Worm (Caenorhabditis elegans): ENCODE results near the gene pezo-1.

pezo-1 gene

DNA sequence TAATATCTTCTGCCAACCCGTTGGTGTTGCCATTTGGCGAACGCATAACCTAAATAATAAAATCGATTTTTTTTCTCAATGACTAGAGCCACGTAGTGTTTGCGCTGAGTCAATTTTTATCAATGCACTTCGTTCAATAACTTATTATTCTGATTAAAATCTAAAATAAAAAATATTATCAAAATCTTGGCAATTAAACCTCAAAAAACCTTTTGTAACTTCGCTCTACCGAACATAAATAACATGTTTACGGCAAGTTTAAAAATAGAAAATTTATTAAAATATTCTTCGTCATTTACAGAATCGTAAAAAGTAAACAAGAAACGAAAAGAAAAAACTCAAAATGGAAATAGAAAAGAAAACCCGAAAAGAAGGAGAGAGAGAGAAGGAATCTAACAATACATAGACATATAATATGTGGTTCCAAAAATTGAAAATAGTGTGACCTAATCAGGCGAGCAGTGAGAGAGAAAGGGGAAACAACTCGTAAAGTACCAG is 23.2 kb downstream of the pezo-1 start, which contains the start of gene pigc-1:
Gene pigc-1 (minus strand): TSS at position 51 of the 498 bp plus-strand sequence.
- TF ChIP-seq tra-4 (tag; optimal IDR thresholded peaks at IDR 0.05), result no peak
- no peak for TF ChIP-seq hmg-4 (GFP tag; optimal IDR thresholded peaks at IDR 0.05)
- no peak for TF ChIP-seq aly-1 (tag; optimal IDR thresholded peaks at IDR 0.05)
- TF ChIP-seq tbx-11 (GFP tag; IDR thresholded peaks at IDR 0.05), result no peak
- no peak for TF ChIP-seq ceh-36 (tag; optimal IDR thresholded peaks at IDR 0.05)
- TF ChIP-seq pes-1 (GFP tag; IDR thresholded peaks at IDR 0.05), result no peak
- no peak for TF ChIP-seq ama-1 (optimal IDR thresholded peaks at IDR 0.05)
- TF ChIP-seq F13C5.2 (tag; optimal IDR thresholded peaks at IDR 0.05), result no peak
- TF ChIP-seq scrt-1 (GFP tag; IDR thresholded peaks at IDR 0.05), result no peak
- no peak for TF ChIP-seq ets-7 (tag; optimal IDR thresholded peaks at IDR 0.05)
- TF ChIP-seq ceh-13 (GFP tag; optimal IDR thresholded peaks at IDR 0.05), result no peak
- no peak for TF ChIP-seq tbx-37 (GFP tag; conservative IDR thresholded peaks at IDR 0.05)

ce11 chrIV:9341591-9341990 is 24.7 kb downstream of the pezo-1 start, which contains the start of gene vps-26:
Gene vps-26, minus strand, starts transcription at chrIV:9341790.
- TF ChIP-seq tbx-11 (GFP tag; IDR thresholded peaks at IDR 0.05) (no peak), hnd-1 (tag; optimal IDR thresholded peaks at IDR 0.05) (no peak), ets-7 (tag; optimal IDR thresholded peaks at IDR 0.05) (no peak), tbx-37 (GFP tag; conservative IDR thresholded peaks at IDR 0.05) (no peak), aly-1 (tag; optimal IDR thresholded peaks at IDR 0.05) (no peak), tra-4 (tag; optimal IDR thresholded peaks at IDR 0.05) (no peak), hmbx-1 (tag; optimal IDR thresholded peaks at IDR 0.05) (no peak), scrt-1 (GFP tag; IDR thresholded peaks at IDR 0.05) (no peak), ceh-36 (tag; optimal IDR thresholded peaks at IDR 0.05) (no peak), ceh-13 (GFP tag; optimal IDR thresholded peaks at IDR 0.05) (no peak), flt-1 (GFP tag; IDR thresholded peaks at IDR 0.05) (no peak), sea-1 (GFP tag; conservative IDR thresholded peaks at IDR 0.05) (no peak), ama-1 (optimal IDR thresholded peaks at IDR 0.05) (no peak), F13C5.2 (tag; optimal IDR thresholded peaks at IDR 0.05) (no peak)

DNA sequence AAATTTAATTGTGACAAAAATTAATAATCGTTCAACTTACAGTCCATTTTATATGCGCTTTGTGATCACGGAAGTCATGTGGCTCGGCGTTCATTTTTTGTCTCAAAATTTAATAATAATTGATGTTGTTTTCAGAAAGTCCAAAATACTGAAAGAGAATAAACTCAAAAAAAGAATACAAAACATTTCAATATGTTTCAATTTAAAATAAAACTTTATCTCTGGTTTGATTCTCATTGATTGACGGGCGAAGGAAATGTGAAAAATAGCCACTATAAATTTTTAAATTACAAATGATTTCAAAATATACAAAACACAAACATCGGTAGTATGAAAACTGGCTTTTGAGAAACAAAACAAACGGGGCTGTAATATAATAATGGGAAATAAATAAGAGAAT is 27.1 kb downstream of the pezo-1 start, which contains the start of gene T20D3.6:
Gene T20D3.6 (minus strand): TSS at position 101 of the 400 bp plus-strand sequence.
- no peak for TF ChIP-seq tbx-11 (GFP tag; IDR thresholded peaks at IDR 0.05)
- TF ChIP-seq ceh-13 (GFP tag; optimal IDR thresholded peaks at IDR 0.05), result no peak
- TF ChIP-seq pes-1 (GFP tag; IDR thresholded peaks at IDR 0.05), result no peak
- TF ChIP-seq hmbx-1 (tag; optimal IDR thresholded peaks at IDR 0.05), result no peak
- no peak for TF ChIP-seq tra-4 (tag; optimal IDR thresholded peaks at IDR 0.05)

DNA sequence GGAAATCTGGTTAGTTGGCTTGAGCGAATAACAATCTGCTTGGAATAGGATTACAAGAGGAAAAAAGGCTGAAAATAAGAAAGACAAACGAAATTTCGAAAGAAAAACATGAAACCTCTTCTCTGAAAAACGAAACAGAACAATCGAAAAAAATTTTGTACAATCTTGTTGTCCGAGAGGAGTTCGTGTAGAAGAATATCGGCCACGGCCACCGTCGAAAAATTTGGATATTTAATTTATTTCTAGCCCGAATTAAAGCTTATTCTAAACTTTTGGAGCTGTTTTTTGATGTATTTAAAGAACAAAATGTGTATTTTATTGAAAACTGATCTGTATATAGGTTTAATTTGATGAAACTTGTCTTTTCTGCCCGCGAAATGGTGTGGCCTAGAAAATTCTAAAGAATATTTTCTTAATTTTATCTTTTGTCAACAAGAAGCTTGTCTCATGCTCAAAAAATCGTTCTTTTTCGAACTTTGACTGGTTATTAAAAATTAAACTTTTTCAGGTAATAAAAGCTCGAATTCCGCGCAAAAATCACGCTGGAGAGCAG is 29.7 kb downstream of the pezo-1 start, which contains the start of gene T20D3.5:
Gene T20D3.5 (plus strand): TSS at position 503 of the 553 bp plus-strand sequence.
- no peak for TF ChIP-seq flt-1 (GFP tag; IDR thresholded peaks at IDR 0.05)

ce11 chrIV:9335552-9336251 is 30.6 kb downstream of the pezo-1 start, which contains the start of the genes coa-4 and T20D3.14:
Gene coa-4, minus strand, starts transcription at chrIV:9335602.
Gene T20D3.14, minus strand, starts transcription at chrIV:9335909.
- TF ChIP-seq scrt-1 (GFP tag; IDR thresholded peaks at IDR 0.05) (no peak), aly-1 (tag; optimal IDR thresholded peaks at IDR 0.05) (no peak)

- TF ChIP-seq tbx-11 (GFP tag; IDR thresholded peaks at IDR 0.05), result no peak
- no peak for TF ChIP-seq ets-7 (tag; optimal IDR thresholded peaks at IDR 0.05)
- TF ChIP-seq aly-1 (tag; optimal IDR thresholded peaks at IDR 0.05), result no peak
- no peak for TF ChIP-seq pes-1 (GFP tag; IDR thresholded peaks at IDR 0.05)
- no peak for TF ChIP-seq hmbx-1 (tag; optimal IDR thresholded peaks at IDR 0.05)
- TF ChIP-seq ceh-36 (tag; optimal IDR thresholded peaks at IDR 0.05), result no peak
- no peak for TF ChIP-seq ama-1 (optimal IDR thresholded peaks at IDR 0.05)
- TF ChIP-seq scrt-1 (GFP tag; IDR thresholded peaks at IDR 0.05), result no peak
- no peak for TF ChIP-seq hmg-4 (GFP tag; optimal IDR thresholded peaks at IDR 0.05)
- TF ChIP-seq flt-1 (GFP tag; IDR thresholded peaks at IDR 0.05), result no peak
- no peak for TF ChIP-seq tra-4 (tag; optimal IDR thresholded peaks at IDR 0.05)
These were observed 33.3 kb downstream of the pezo-1 start for ce11 chrIV:9333007-9333406.

DNA sequence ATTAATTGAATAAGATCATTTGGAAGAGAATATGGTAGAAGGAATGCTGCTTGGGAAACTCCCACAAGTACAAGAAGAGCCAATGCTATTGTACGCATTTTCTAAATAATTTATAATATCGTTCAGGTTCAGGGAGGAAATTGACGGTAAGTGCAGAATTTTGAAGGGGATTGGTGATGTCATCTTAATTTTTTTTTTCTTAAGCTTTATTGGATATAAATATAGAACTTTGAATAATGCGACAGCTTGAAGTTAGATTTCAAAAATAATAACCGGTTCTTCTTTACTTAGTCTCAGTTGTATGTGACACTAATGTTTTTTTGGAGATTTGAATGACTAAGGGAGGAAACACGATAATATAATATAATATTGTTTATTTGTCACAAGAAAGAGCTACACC is 35.6 kb downstream of the pezo-1 start, which contains the start of gene nspg-7.1:
Gene nspg-7.1 (minus strand): TSS at position 101 of the 400 bp plus-strand sequence.
- TF ChIP-seq tra-4 (tag; optimal IDR thresholded peaks at IDR 0.05), result no peak
- TF ChIP-seq aly-1 (tag; optimal IDR thresholded peaks at IDR 0.05), result no peak
- TF ChIP-seq ceh-36 (tag; optimal IDR thresholded peaks at IDR 0.05), result no peak
- TF ChIP-seq F13C5.2 (tag; optimal IDR thresholded peaks at IDR 0.05), result no peak
- TF ChIP-seq pes-1 (GFP tag; IDR thresholded peaks at IDR 0.05), result no peak
- TF ChIP-seq scrt-1 (GFP tag; IDR thresholded peaks at IDR 0.05), result no peak
- TF ChIP-seq B0310.2 (tag; optimal IDR thresholded peaks at IDR 0.05), result no peak
- no peak for TF ChIP-seq ceh-13 (GFP tag; optimal IDR thresholded peaks at IDR 0.05)
- TF ChIP-seq flt-1 (GFP tag; IDR thresholded peaks at IDR 0.05), result no peak
- no peak for TF ChIP-seq ets-7 (tag; optimal IDR thresholded peaks at IDR 0.05)
- no peak for TF ChIP-seq hmg-4 (GFP tag; optimal IDR thresholded peaks at IDR 0.05)
- TF ChIP-seq hnd-1 (tag; optimal IDR thresholded peaks at IDR 0.05), result no peak
- TF ChIP-seq tbx-37 (GFP tag; conservative IDR thresholded peaks at IDR 0.05), result no peak
- no peak for TF ChIP-seq hmbx-1 (tag; optimal IDR thresholded peaks at IDR 0.05)
- no peak for TF ChIP-seq tbx-11 (GFP tag; IDR thresholded peaks at IDR 0.05)
- TF ChIP-seq sea-1 (GFP tag; conservative IDR thresholded peaks at IDR 0.05), result no peak
- no peak for TF ChIP-seq ama-1 (optimal IDR thresholded peaks at IDR 0.05)

ce11 chrIV:9327706-9328105 is 38.6 kb downstream of the pezo-1 start, which contains the start of gene clec-183:
Gene clec-183, plus strand, starts transcription at chrIV:9328006.
- TF ChIP-seq pes-1 (GFP tag; IDR thresholded peaks at IDR 0.05), result no peak
- no peak for TF ChIP-seq F13C5.2 (tag; optimal IDR thresholded peaks at IDR 0.05)
- no peak for TF ChIP-seq tbx-37 (GFP tag; conservative IDR thresholded peaks at IDR 0.05)
- TF ChIP-seq ama-1 (optimal IDR thresholded peaks at IDR 0.05), result no peak
- no peak for TF ChIP-seq hmg-4 (GFP tag; optimal IDR thresholded peaks at IDR 0.05)
- TF ChIP-seq flt-1 (GFP tag; IDR thresholded peaks at IDR 0.05), result no peak
- TF ChIP-seq sea-1 (GFP tag; conservative IDR thresholded peaks at IDR 0.05), result no peak
- TF ChIP-seq aly-1 (tag; optimal IDR thresholded peaks at IDR 0.05), result no peak
- TF ChIP-seq ceh-13 (GFP tag; optimal IDR thresholded peaks at IDR 0.05), result no peak
- no peak for TF ChIP-seq hmbx-1 (tag; optimal IDR thresholded peaks at IDR 0.05)
